Fruit fly (Drosophila melanogaster) whole organism, wandering third instar larva: ENCODE results near the gene net.
A peak's percentile ranks its signal among the peaks of the same experiment; 100 is the strongest.

Experiments
- Abd-B ChIP-seq: fragments of >200 bp; optimal IDR thresholded peaks from 2 replicates; lab custom pipeline; 2017; ENCODE audit warnings: missing biosample characterization, missing genetic modification characterization
- CG32264 ChIP-seq: fragments of 200-800 bp; sonication (Bioruptor generic); optimal IDR thresholded peaks from 2 replicates; lab custom pipeline; 2016; ENCODE audit warnings: missing biosample characterization, missing genetic modification characterization
- CrebA ChIP-seq: fragments of 200-800 bp; sonication (Bioruptor generic); optimal IDR thresholded peaks from 2 replicates; lab custom pipeline; 2016; ENCODE audit warnings: missing biosample characterization, mild to moderate bottlenecking, missing genetic modification characterization, borderline replicate concordance
- Dif ChIP-seq: fragments of 200-275, 200-300 bp; sonication (Bioruptor generic); optimal IDR thresholded peaks from 2 replicates; lab custom pipeline; 2018; ENCODE audit warnings: missing biosample characterization, missing genetic modification characterization; ENCODE audit not compliant: partially characterized antibody
- GATAd ChIP-seq: sonication (Bioruptor generic); optimal IDR thresholded peaks from 2 replicates; lab custom pipeline; 2016; ENCODE audit warnings: missing biosample characterization, missing genetic modification characterization
- HLH106 ChIP-seq: fragments of 200-800 bp; optimal IDR thresholded peaks from 3 replicates; lab custom pipeline; 2019; ENCODE audit warnings: missing biosample characterization, mild to moderate bottlenecking, missing genetic modification characterization, moderate library complexity
- Hnf4 ChIP-seq: fragments of 200-800 bp; sonication (Bioruptor generic); optimal IDR thresholded peaks from 2 replicates; lab custom pipeline; 2016; ENCODE audit warnings: missing biosample characterization, mild to moderate bottlenecking, missing genetic modification characterization
- Hr78 ChIP-seq: fragments of >200 bp; optimal IDR thresholded peaks from 2 replicates; lab custom pipeline; 2017; ENCODE audit warnings: missing biosample characterization, missing genetic modification characterization
- Hr83 ChIP-seq: fragments of 200-300 bp; sonication (Bioruptor generic); optimal IDR thresholded peaks from 2 replicates; lab custom pipeline; 2016; ENCODE audit warnings: missing biosample characterization, mild to moderate bottlenecking, missing genetic modification characterization, moderate library complexity; ENCODE audit not compliant: poor library complexity, severe bottlenecking
- Jra ChIP-seq: sonication (Bioruptor generic); optimal IDR thresholded peaks from 2 replicates; lab custom pipeline; 2016; ENCODE audit warnings: missing biosample characterization, missing genetic modification characterization
- Myc ChIP-seq: fragments of >200 bp; optimal IDR thresholded peaks from 2 replicates; lab custom pipeline; 2017
- OdsH ChIP-seq: fragments of 200-800 bp; sonication (Bioruptor generic); optimal IDR thresholded peaks from 2 replicates; lab custom pipeline; 2016; ENCODE audit warnings: missing biosample characterization, mild to moderate bottlenecking, missing genetic modification characterization
- Rel ChIP-seq, 2 experiments: fragments of 200-800 bp; sonication (Bioruptor generic) in 1 of 2; optimal IDR thresholded peaks; 2 replicates in 1 of 2; 3 replicates in 1 of 2; lab custom pipeline; 2016 to 2019; ENCODE audit warnings: mild to moderate bottlenecking in 2 of 2, missing biosample characterization in 2 of 2, missing genetic modification characterization in 2 of 2, moderate library complexity in 1 of 2
- Vsx2 ChIP-seq: fragments of 200-300, 225-300 bp; sonication (Bioruptor generic); optimal IDR thresholded peaks from 2 replicates; lab custom pipeline; 2018; ENCODE audit warnings: missing biosample characterization, missing genetic modification characterization; ENCODE audit not compliant: partially characterized antibody
- br ChIP-seq: fragments of 200-800 bp; sonication (Bioruptor generic); optimal IDR thresholded peaks from 2 replicates; lab custom pipeline; 2016; ENCODE audit warnings: missing biosample characterization, missing genetic modification characterization
- brk ChIP-seq: fragments of 200-800 bp; sonication (Bioruptor generic); optimal IDR thresholded peaks from 2 replicates; lab custom pipeline; 2016; ENCODE audit warnings: missing biosample characterization, mild to moderate bottlenecking, missing genetic modification characterization
- dl ChIP-seq, 2 experiments: fragments of 175-275, 200-275 bp in 1 of 2; fragments of 200-275 bp in 1 of 2; sonication (Bioruptor generic); optimal IDR thresholded peaks; lab custom pipeline; 2018; ENCODE audit warnings: mild to moderate bottlenecking in 2 of 2, missing biosample characterization in 2 of 2, missing genetic modification characterization in 2 of 2, moderate library complexity in 2 of 2; ENCODE audit not compliant: partially characterized antibody in 2 of 2, insufficient read depth in 1 of 2
- dsf ChIP-seq: sonication (Bioruptor generic); optimal IDR thresholded peaks from 2 replicates; lab custom pipeline; 2016; ENCODE audit warnings: missing biosample characterization, missing genetic modification characterization, borderline replicate concordance
- ey ChIP-seq: fragments of 200-800 bp; sonication (Bioruptor generic); optimal IDR thresholded peaks from 2 replicates; lab custom pipeline; 2016; ENCODE audit warnings: missing biosample characterization, missing genetic modification characterization
- foxo ChIP-seq, 2 experiments: fragments of 200-800 bp; sonication (Bioruptor generic); optimal IDR thresholded peaks; 2 replicates in 1 of 2; 3 replicates in 1 of 2; lab custom pipeline; 2016 to 2017; ENCODE audit warnings: missing biosample characterization in 2 of 2, missing genetic modification characterization in 2 of 2
- fru ChIP-seq: fragments of 200-800 bp; sonication (Bioruptor generic); optimal IDR thresholded peaks from 3 replicates; lab custom pipeline; 2016; ENCODE audit warnings: missing biosample characterization, mild to moderate bottlenecking, missing genetic modification characterization
- h ChIP-seq: fragments of 200-800 bp; sonication (Bioruptor generic); optimal IDR thresholded peaks from 3 replicates; lab custom pipeline; 2016; ENCODE audit warnings: missing biosample characterization, mild to moderate bottlenecking, missing genetic modification characterization
- jim ChIP-seq: fragments of 175-275, 200-325 bp; sonication (Bioruptor generic); optimal IDR thresholded peaks from 2 replicates; lab custom pipeline; 2016; ENCODE audit warnings: missing biosample characterization, mild to moderate bottlenecking, missing genetic modification characterization
- lola ChIP-seq: fragments of >200 bp; optimal IDR thresholded peaks from 2 replicates; lab custom pipeline; 2017; ENCODE audit warnings: missing biosample characterization, missing genetic modification characterization
- pan ChIP-seq: fragments of >200 bp; optimal IDR thresholded peaks from 2 replicates; lab custom pipeline; 2017
- psq ChIP-seq: fragments of 200-800 bp; sonication (Bioruptor generic); optimal IDR thresholded peaks from 3 replicates; lab custom pipeline; 2017; ENCODE audit warnings: missing biosample characterization, mild to moderate bottlenecking, missing genetic modification characterization, moderate library complexity
- rgr ChIP-seq: fragments of 200-800 bp; sonication (Bioruptor generic); optimal IDR thresholded peaks from 3 replicates; lab custom pipeline; 2016; ENCODE audit warnings: missing biosample characterization, mild to moderate bottlenecking, missing genetic modification characterization
- sage ChIP-seq: fragments of 200-800 bp; sonication (Bioruptor generic); optimal IDR thresholded peaks from 2 replicates; lab custom pipeline; 2016; ENCODE audit warnings: missing biosample characterization, mild to moderate bottlenecking, missing genetic modification characterization
- sv ChIP-seq: fragments of 200-800 bp; sonication (Bioruptor generic); optimal IDR thresholded peaks from 3 replicates; lab custom pipeline; 2016; ENCODE audit warnings: missing biosample characterization, missing genetic modification characterization
- tai ChIP-seq: sonication (Bioruptor generic); optimal IDR thresholded peaks from 2 replicates; lab custom pipeline; 2016; ENCODE audit warnings: missing biosample characterization, missing genetic modification characterization
- usp ChIP-seq: fragments of >200 bp; optimal IDR thresholded peaks from 2 replicates; lab custom pipeline; 2017; ENCODE audit warnings: missing biosample characterization, missing genetic modification characterization
- woc ChIP-seq: sonication (Bioruptor generic); optimal IDR thresholded peaks from 2 replicates; lab custom pipeline; 2016; ENCODE audit warnings: missing biosample characterization, mild to moderate bottlenecking, missing genetic modification characterization

The net gene

DNA sequence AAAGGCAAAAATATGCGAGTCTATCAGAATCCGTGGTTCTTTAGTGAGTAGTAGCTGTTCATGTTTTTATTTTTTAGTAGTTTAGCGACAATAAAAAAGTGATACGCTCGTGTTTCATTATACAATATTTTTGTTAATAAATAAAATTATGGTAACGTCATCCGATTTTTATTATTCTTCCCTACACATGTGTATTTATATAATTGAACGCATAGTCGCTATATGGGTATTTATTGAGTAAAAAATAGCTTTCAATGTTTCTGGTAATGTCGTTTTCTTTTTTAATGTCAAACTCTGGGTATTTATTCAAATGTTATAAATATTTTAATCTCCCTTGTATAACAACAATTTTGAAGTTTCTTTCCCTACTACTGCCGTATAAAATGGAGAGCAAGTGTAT lies 11.1 kb downstream of the net start, which contains the start of gene CG11374:
TSS of gene CG11374 (plus strand) at position 301 of the 400 bp plus-strand sequence.
- TF ChIP-seq sv (GFP tag; lab: Kevin White, UChicago): no peak
- no peak for TF ChIP-seq GATAd (GFP tag; lab: Kevin White, UChicago)
- TF ChIP-seq Hnf4: no peak
- TF ChIP-seq Abd-B (GFP tag; lab: Kevin White, UChicago): no peak
- TF ChIP-seq foxo (GFP tag; optimal IDR thresholded peaks at IDR 0.05; lab: Kevin White, UChicago): no peak
- no peak for TF ChIP-seq lola (GFP tag; lab: Kevin White, UChicago)
- TF ChIP-seq Hr78 (GFP tag; lab: Kevin White, UChicago): no peak
- TF ChIP-seq psq (GFP tag; lab: Kevin White, UChicago): no peak
- no peak for TF ChIP-seq Rel (GFP tag; optimal IDR thresholded peaks at IDR 0.05; lab: Kevin White, UChicago)
- no peak for TF ChIP-seq Rel (tag; optimal IDR thresholded peaks at IDR 0.05; lab: Kevin White, UChicago)

DNA sequence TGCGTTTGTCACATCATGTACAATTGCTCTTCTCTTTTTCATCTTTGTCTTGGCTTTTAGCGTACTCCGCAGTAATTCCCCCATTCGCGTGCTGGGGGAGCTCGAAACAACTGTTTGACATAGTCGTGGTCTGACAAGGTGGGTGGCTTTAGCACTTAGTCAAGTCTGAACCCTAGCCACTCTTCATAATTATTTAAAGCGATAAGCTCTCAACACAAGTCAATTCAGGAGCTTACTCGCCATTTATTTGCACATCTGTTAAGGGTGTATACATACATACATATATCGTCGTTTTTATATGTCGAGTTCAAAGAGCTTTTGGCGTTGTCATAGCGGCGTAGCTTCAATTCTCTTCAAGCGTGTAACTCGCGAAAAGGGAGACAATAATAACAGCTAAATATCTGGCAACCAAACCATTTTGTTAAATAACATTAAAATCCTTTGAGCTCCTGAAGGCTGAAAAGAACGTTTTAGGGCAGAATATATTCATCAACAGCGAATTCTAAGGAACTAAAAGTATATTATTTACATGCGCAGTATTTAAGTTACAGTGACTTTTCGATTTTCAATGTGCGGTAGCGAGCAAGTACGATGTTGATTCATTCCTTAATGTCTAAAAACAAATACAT lies 13.3 kb downstream of the net start:
- TF ChIP-seq Abd-B (GFP tag; lab: Kevin White, UChicago) (no peak), Myc (lab: Kevin White, UChicago) (no peak), dsf (no peak), Hnf4 (peak; percentile 4), usp (GFP tag; lab: Kevin White, UChicago) (no peak), Dif (GFP tag; lab: Kevin White, UChicago) (no peak), Rel (GFP tag; optimal IDR thresholded peaks at IDR 0.05; lab: Kevin White, UChicago) (peak; percentile 55), Rel (tag; optimal IDR thresholded peaks at IDR 0.05; lab: Kevin White, UChicago) (peak; percentile 81), fru (no peak)

DNA sequence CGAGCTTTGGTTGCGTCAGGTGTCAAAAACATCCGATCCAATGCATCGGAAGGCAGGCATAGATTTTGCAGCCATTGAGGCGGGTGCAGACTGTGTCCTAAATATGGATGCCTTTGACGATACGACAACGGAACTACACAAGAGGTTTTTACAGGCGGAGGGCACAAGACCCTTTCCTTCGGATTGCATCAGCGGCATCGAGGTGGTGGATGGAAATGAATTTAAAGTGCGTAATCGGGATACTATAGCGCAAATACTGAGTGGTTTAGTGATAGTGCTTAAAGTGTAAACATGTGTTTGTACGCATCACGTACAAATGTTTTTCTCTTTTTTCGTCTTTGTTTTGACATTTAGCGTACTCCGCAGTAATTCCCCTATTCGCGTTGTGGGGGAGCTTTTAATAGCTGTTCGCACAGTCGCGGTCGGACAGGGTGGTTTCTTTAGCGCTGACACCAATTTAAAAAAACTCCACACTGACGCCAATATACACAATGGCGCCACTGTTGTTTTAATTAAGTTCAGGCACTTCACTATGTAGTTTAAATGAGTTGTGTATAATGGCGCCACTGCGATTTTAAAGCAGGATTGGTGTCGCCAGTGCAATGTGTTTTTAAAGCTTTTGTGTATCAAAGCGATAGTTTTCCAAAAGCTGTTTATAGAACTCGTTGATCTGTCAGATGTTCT lies 14.3 kb downstream of the net start:
- TF ChIP-seq jim (GFP tag; lab: Kevin White, UChicago) (no peak), HLH106 (tag; lab: Kevin White, UChicago) (peak; percentile 5), Jra (GFP tag; lab: Kevin White, UChicago) (no peak), CG32264 (GFP tag; lab: Kevin White, UChicago) (no peak), psq (GFP tag; lab: Kevin White, UChicago) (peak; percentile 94), h (GFP tag; lab: Kevin White, UChicago) (peak; percentile 32), lola (GFP tag; lab: Kevin White, UChicago) (no peak), dl (GFP tag; optimal IDR thresholded peaks at IDR 0.05; lab: Kevin White, UChicago; ENCODE audit: insufficient read depth in 1 of 2, partially characterized antibody in 2 of 2) (no peak), Hnf4 (peak; percentile 64), sv (GFP tag; lab: Kevin White, UChicago) (peak; percentile 45), Hr83 (GFP tag; lab: Kevin White, UChicago) (peak; percentile 76), brk (peak; percentile 65), Myc (lab: Kevin White, UChicago) (peak; percentile 80), tai (GFP tag; lab: Kevin White, UChicago) (peak; percentile 69), ey (peak; percentile 19), fru (peak; percentile 79), CrebA (GFP tag; lab: Kevin White, UChicago) (no peak), Rel (GFP tag; optimal IDR thresholded peaks at IDR 0.05; lab: Kevin White, UChicago) (no peak), Rel (tag; optimal IDR thresholded peaks at IDR 0.05; lab: Kevin White, UChicago) (peak; percentile 89), foxo (GFP tag; optimal IDR thresholded peaks at IDR 0.05; lab: Kevin White, UChicago) (peak in 1 of 2 experiments; percentile 57), Vsx2 (no peak), rgr (GFP tag; lab: Kevin White, UChicago) (peak; percentile 49), woc (GFP tag; lab: Kevin White, UChicago) (no peak), pan (lab: Kevin White, UChicago) (no peak), br (GFP tag; lab: Kevin White, UChicago) (peak; percentile 3), sage (no peak), usp (GFP tag; lab: Kevin White, UChicago) (no peak), Abd-B (GFP tag; lab: Kevin White, UChicago) (no peak), OdsH (GFP tag; lab: Kevin White, UChicago) (peak; percentile 33)
